Fruit fly (Drosophila melanogaster): ENCODE results near the gene AP-1-2beta.

DNA sequence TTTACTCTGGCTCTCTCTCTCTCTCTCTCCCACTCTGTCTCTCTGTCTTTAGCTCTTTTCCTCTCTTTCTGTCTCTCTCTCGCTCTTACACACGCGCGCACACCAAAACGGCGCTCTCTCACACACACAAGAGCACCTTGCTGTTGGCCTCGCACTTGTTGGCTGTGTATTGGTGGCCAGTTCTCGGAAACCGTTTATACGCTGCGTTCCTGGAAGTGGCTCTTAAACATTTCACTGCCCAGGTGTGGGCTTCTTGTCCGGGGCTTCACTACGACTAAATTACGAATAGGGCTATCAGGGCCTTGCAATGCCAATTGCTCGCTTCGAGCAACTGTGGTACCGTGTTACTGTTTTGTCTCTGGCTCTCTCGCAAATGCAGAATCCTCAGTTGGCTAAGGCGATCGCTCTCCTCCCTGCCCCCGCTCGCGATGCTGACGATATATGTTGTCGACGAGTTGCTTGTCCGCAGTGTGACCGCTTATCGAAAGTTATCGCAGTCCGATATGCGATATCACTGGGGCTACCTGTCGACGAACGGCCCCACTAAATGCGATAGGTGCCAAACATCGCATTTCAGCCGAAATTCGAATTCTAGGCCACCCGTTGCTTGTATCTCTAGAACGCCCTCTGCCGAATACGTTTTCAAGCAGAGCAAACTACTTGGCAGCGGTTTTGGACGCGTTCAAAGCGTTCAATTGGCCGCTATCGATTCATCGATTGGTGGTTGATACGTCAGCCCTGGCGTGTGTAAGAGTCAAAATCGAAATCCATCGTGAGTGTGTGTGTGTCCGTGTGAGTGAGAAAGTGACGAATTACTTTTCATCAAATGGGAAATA, 47.5 kb upstream of the AP-1-2beta start, which contains the start of the genes dome and Ubqn:
- TF ChIP-seq fd85E (GFP tag; optimal IDR thresholded peaks at IDR 0.05) (no peak), dsx (GFP tag; optimal IDR thresholded peaks at IDR 0.05; ENCODE audit: poor library complexity, severe bottlenecking) (peak; percentile 9), Hr38 (GFP tag; optimal IDR thresholded peaks at IDR 0.05) (no peak), CG6792 (GFP tag; optimal IDR thresholded peaks at IDR 0.05) (no peak), fkh (GFP tag; optimal IDR thresholded peaks at IDR 0.05) (no peak), Blimp-1 (GFP tag; optimal IDR thresholded peaks at IDR 0.05) (peak; percentile 44), topi (GFP tag; optimal IDR thresholded peaks at IDR 0.05) (peak; percentile 22), Lpt (GFP tag; optimal IDR thresholded peaks at IDR 0.05) (no peak)

All from whole organism, prepupa.